Worm (Caenorhabditis elegans): ENCODE results near the gene T16G1.6.

The T16G1.6 gene

ce11 chrV:12950812-12951528 lies 14.0 kb upstream of the T16G1.6 start, which contains the start of the genes T16G1.9 and T16G1.18:
TSS of gene T16G1.9 (minus strand) at chrV:12950862.
TSS of gene T16G1.18 (plus strand) at chrV:12951304.
- TF ChIP-seq skn-1 (tag; optimal IDR thresholded peaks at IDR 0.05): no peak
- TF ChIP-seq ztf-4 (tag; optimal IDR thresholded peaks at IDR 0.05): no peak
- TF ChIP-seq elt-1 (tag; optimal IDR thresholded peaks at IDR 0.05): no peak
- no peak for TF ChIP-seq sea-2 (GFP tag; optimal IDR thresholded peaks at IDR 0.05)
- TF ChIP-seq unc-39 (tag; optimal IDR thresholded peaks at IDR 0.05): no peak
- no peak for TF ChIP-seq fos-1 (tag; optimal IDR thresholded peaks at IDR 0.05)
- no peak for TF ChIP-seq egl-5 (tag; optimal IDR thresholded peaks at IDR 0.05)
- no peak for TF ChIP-seq aly-2 (tag; optimal IDR thresholded peaks at IDR 0.05)
- no peak for TF ChIP-seq daf-12 (tag; optimal IDR thresholded peaks at IDR 0.05)
- TF ChIP-seq R02D3.7 (tag; optimal IDR thresholded peaks at IDR 0.05): no peak
- peak; percentile 54 for TF ChIP-seq nhr-25 (tag; optimal IDR thresholded peaks at IDR 0.05)
- peak; percentile 42 for TF ChIP-seq elt-2 (tag; optimal IDR thresholded peaks at IDR 0.05)
- TF ChIP-seq pqm-1 (tag; optimal IDR thresholded peaks at IDR 0.05): peak; percentile 22
- TF ChIP-seq pha-4 (tag; optimal IDR thresholded peaks at IDR 0.05): peak; percentile 71
- TF ChIP-seq nhr-43 (tag; optimal IDR thresholded peaks at IDR 0.05; ENCODE audit: poor library complexity, severe bottlenecking): peak; percentile 6
- TF ChIP-seq ztf-11 (tag; optimal IDR thresholded peaks at IDR 0.05): no peak
- TF ChIP-seq ceh-82 (tag; optimal IDR thresholded peaks at IDR 0.05): no peak
- no peak for TF ChIP-seq lsy-12 (tag; optimal IDR thresholded peaks at IDR 0.05)
- TF ChIP-seq lin-15B (tag; optimal IDR thresholded peaks at IDR 0.05): peak; percentile 58
- no peak for TF ChIP-seq tbx-2 (tag; optimal IDR thresholded peaks at IDR 0.05)
- no peak for TF ChIP-seq ceh-28 (tag; optimal IDR thresholded peaks at IDR 0.05)
- TF ChIP-seq ceh-9 (tag; optimal IDR thresholded peaks at IDR 0.05): no peak
- TF ChIP-seq mdl-1 (tag; optimal IDR thresholded peaks at IDR 0.05): no peak
- no peak for TF ChIP-seq nfya-1 (tag; optimal IDR thresholded peaks at IDR 0.05; ENCODE audit: insufficient read depth)
- TF ChIP-seq mml-1 (tag; optimal IDR thresholded peaks at IDR 0.05): no peak
- TF ChIP-seq unc-62 (GFP tag; optimal IDR thresholded peaks at IDR 0.05): no peak
- TF ChIP-seq zag-1 (tag; optimal IDR thresholded peaks at IDR 0.05): no peak
- TF ChIP-seq nhr-237 (tag; optimal IDR thresholded peaks at IDR 0.05): no peak
- peak; percentile 42 for TF ChIP-seq hmg-11 (tag; optimal IDR thresholded peaks at IDR 0.05)
- no peak for TF ChIP-seq nhr-11 (tag; optimal IDR thresholded peaks at IDR 0.05)
- no peak for TF ChIP-seq egl-27 (tag; optimal IDR thresholded peaks at IDR 0.05)
- no peak for TF ChIP-seq ceh-16 (tag; optimal IDR thresholded peaks at IDR 0.05)
- peak; percentile 54 for TF ChIP-seq snpc-4 (tag; optimal IDR thresholded peaks at IDR 0.05)
- no peak for TF ChIP-seq ZK546.5 (tag; optimal IDR thresholded peaks at IDR 0.05)
- TF ChIP-seq nhr-77 (tag; optimal IDR thresholded peaks at IDR 0.05): no peak
- no peak for TF ChIP-seq nhr-76 (tag; optimal IDR thresholded peaks at IDR 0.05)
- TF ChIP-seq fkh-10 (GFP tag; optimal IDR thresholded peaks at IDR 0.05): no peak
- peak; percentile 72 for TF ChIP-seq ama-1 (optimal IDR thresholded peaks at IDR 0.05)
- TF ChIP-seq nhr-12 (tag; optimal IDR thresholded peaks at IDR 0.05): no peak
- TF ChIP-seq eor-1 (tag; optimal IDR thresholded peaks at IDR 0.05): no peak
- no peak for TF ChIP-seq elt-3 (tag; optimal IDR thresholded peaks at IDR 0.05)
- no peak for TF ChIP-seq nhr-67 (tag; optimal IDR thresholded peaks at IDR 0.05)
- TF ChIP-seq jun-1 (tag; optimal IDR thresholded peaks at IDR 0.05): no peak
- no peak for TF ChIP-seq fkh-2 (tag; optimal IDR thresholded peaks at IDR 0.05)
- peak; percentile 18 for TF ChIP-seq nhr-23 (tag; optimal IDR thresholded peaks at IDR 0.05)
- TF ChIP-seq nhr-28 (tag; optimal IDR thresholded peaks at IDR 0.05): no peak
- TF ChIP-seq lin-39 (tag; optimal IDR thresholded peaks at IDR 0.05): peak; percentile 4

Data from whole organism, L3 larva.